1 fruit fly cellular context compared by ENCODE assay signal in genomic region chr3L:700160-700917, dm6.
TF ChIP-seq lines count a peak whose summit lies in the region.

No protein-coding gene starts in this region.

TF ChIP-seq in whole organism, embryonic, 481 proteins besides CTCF, POLR2A, EP300 and RAD21 (continued from another document and continues in another):
- TF ChIP-seq vvl (GFP tag; IDR thresholded peaks at IDR 0.05; lab: Robert Waterston, UW) (peak; percentile 77), nau (GFP tag; optimal IDR thresholded peaks at IDR 0.05; lab: Kevin White, UChicago) (peak; percentile 74), vfl (GFP tag; optimal IDR thresholded peaks at IDR 0.05; lab: Kevin White, UChicago) (peak; percentile 13), Rfx (GFP tag; IDR thresholded peaks at IDR 0.05; lab: Robert Waterston, UW) (peak; percentile 71), CG10267 (tag; optimal IDR thresholded peaks at IDR 0.05; lab: Kevin White, UChicago) (peak; percentile 44), CG6689 (GFP tag; IDR thresholded peaks at IDR 0.05; lab: Robert Waterston, UW) (0 out of 2 replicates have a peak, but pooled peaks have one; percentile 46), HmgZ (tag; optimal IDR thresholded peaks at IDR 0.05; lab: Kevin White, UChicago) (peak; percentile 71), CkIIα-i1 (GFP tag; IDR thresholded peaks at IDR 0.05; lab: Robert Waterston, UW) (no peak), CG32767 (GFP tag; IDR thresholded peaks at IDR 0.05; lab: Robert Waterston, UW) (no peak), CG10462 (GFP tag; optimal IDR thresholded peaks at IDR 0.05; lab: Kevin White, UChicago) (peak; percentile 20), sens-2 (GFP tag; IDR thresholded peaks at IDR 0.05; lab: Robert Waterston, UW) (0 out of 2 replicates have a peak, but pooled peaks have one; percentile 14), gfzf (GFP tag; optimal IDR thresholded peaks at IDR 0.05; lab: Kevin White, UChicago) (no peak), nom (GFP tag; optimal IDR thresholded peaks at IDR 0.05; lab: Kevin White, UChicago) (no peak), CG6854 (GFP tag; optimal IDR thresholded peaks at IDR 0.05; lab: Kevin White, UChicago) (peak; percentile 71), Meics (GFP tag; optimal IDR thresholded peaks at IDR 0.05; lab: Kevin White, UChicago) (peak; percentile 72), Dad (GFP tag; optimal IDR thresholded peaks at IDR 0.05; lab: Kevin White, UChicago) (no peak), unpg (GFP tag; optimal IDR thresholded peaks at IDR 0.05; lab: Kevin White, UChicago) (peak; percentile 86), esg (GFP tag; conservative IDR thresholded peaks at IDR 0.05; lab: Robert Waterston, UW) (peak; percentile 45; the same call in 1 of the 2 replicates), E2f1 (GFP tag; IDR thresholded peaks at IDR 0.05; lab: Robert Waterston, UW) (no peak), cad (GFP tag; optimal IDR thresholded peaks at IDR 0.05; lab: Kevin White, UChicago) (no peak), CG13287 (GFP tag; IDR thresholded peaks at IDR 0.05; lab: Robert Waterston, UW; ENCODE audit: partially characterized antibody) (no peak), CG6254 (GFP tag; optimal IDR thresholded peaks at IDR 0.05; lab: Kevin White, UChicago) (peak; percentile 60), CG1024 (GFP tag; IDR thresholded peaks at IDR 0.05; lab: Robert Waterston, UW) (no peak), twi (tag; optimal IDR thresholded peaks at IDR 0.05; lab: Kevin White, UChicago) (no peak), Aef1 (GFP tag; IDR thresholded peaks at IDR 0.05; lab: Robert Waterston, UW) (no peak), CG2712 (tag; optimal IDR thresholded peaks at IDR 0.05; lab: Kevin White, UChicago) (peak; percentile 69), stwl (tag; optimal IDR thresholded peaks at IDR 0.05; lab: Kevin White, UChicago) (no peak), Ets65A (GFP tag; lab: Kevin White, UChicago) (no peak), CG12942 (GFP tag; optimal IDR thresholded peaks at IDR 0.05; lab: Kevin White, UChicago) (peak; percentile 37), inv (GFP tag; IDR thresholded peaks at IDR 0.05; lab: Robert Waterston, UW; ENCODE audit: partially characterized antibody) (no peak), CG17829 (tag; optimal IDR thresholded peaks at IDR 0.05; lab: Kevin White, UChicago) (peak; percentile 44), az2 (GFP tag; optimal IDR thresholded peaks at IDR 0.05; lab: Kevin White, UChicago) (peak; percentile 42), Taf1 (GFP tag; IDR thresholded peaks at IDR 0.05; lab: Robert Waterston, UW) (0 out of 2 replicates have a peak, but pooled peaks have one; percentile 13), Fer3 (tag; optimal IDR thresholded peaks at IDR 0.05; lab: Kevin White, UChicago) (peak; percentile 66), Lpt (GFP tag; optimal IDR thresholded peaks at IDR 0.05; lab: Kevin White, UChicago) (no peak), Nf-YC (tag; optimal IDR thresholded peaks at IDR 0.05; lab: Kevin White, UChicago) (peak; percentile 48), CG10431 (GFP tag; optimal IDR thresholded peaks at IDR 0.05; lab: Kevin White, UChicago) (no peak), Gug (GFP tag; IDR thresholded peaks at IDR 0.05; lab: Robert Waterston, UW) (no peak), ttk (GFP tag; IDR thresholded peaks at IDR 0.05; lab: Robert Waterston, UW) (no peak), jing (GFP tag; optimal IDR thresholded peaks at IDR 0.05; lab: Kevin White, UChicago) (peak; percentile 5), ro (GFP tag; IDR thresholded peaks at IDR 0.05; lab: Robert Waterston, UW) (no peak), tin (GFP tag; optimal IDR thresholded peaks at IDR 0.05; lab: Kevin White, UChicago) (peak; percentile 38), sob (GFP tag; IDR thresholded peaks at IDR 0.05; lab: Robert Waterston, UW) (peak; percentile 46; the same call in 1 of the 2 replicates), crc (GFP tag; optimal IDR thresholded peaks at IDR 0.05; lab: Kevin White, UChicago) (peak; percentile 33), CG18619 (GFP tag; optimal IDR thresholded peaks at IDR 0.05; lab: Kevin White, UChicago) (peak; percentile 4), CG32532 (GFP tag; IDR thresholded peaks at IDR 0.05; lab: Robert Waterston, UW) (peak; percentile 62; the same call in 1 of the 2 replicates), CG17912 (GFP tag; optimal IDR thresholded peaks at IDR 0.05; lab: Kevin White, UChicago) (no peak), wek (GFP tag; optimal IDR thresholded peaks at IDR 0.05; lab: Kevin White, UChicago) (no peak), CG12071 (GFP tag; optimal IDR thresholded peaks at IDR 0.05; lab: Kevin White, UChicago) (peak; percentile 61), sc (optimal IDR thresholded peaks at IDR 0.05; lab: Kevin White, UChicago) (no peak), sc (GFP tag; optimal IDR thresholded peaks at IDR 0.05; lab: Kevin White, UChicago) (no peak), eve (GFP tag; optimal IDR thresholded peaks at IDR 0.05; lab: Kevin White, UChicago) (no peak), HLH4C (GFP tag; IDR thresholded peaks at IDR 0.05; lab: Robert Waterston, UW; ENCODE audit: partially characterized antibody) (no peak), NC2α (GFP tag; optimal IDR thresholded peaks at IDR 0.05; lab: Kevin White, UChicago) (no peak), ssp (GFP tag; IDR thresholded peaks at IDR 0.05; lab: Robert Waterston, UW) (no peak), chn (GFP tag; optimal IDR thresholded peaks at IDR 0.05; lab: Kevin White, UChicago) (no peak), CG18599 (GFP tag; optimal IDR thresholded peaks at IDR 0.05; lab: Kevin White, UChicago) (peak; percentile 75), CG9797 (GFP tag; optimal IDR thresholded peaks at IDR 0.05; lab: Kevin White, UChicago) (no peak), cas (GFP tag; IDR thresholded peaks at IDR 0.05; lab: Robert Waterston, UW) (no peak), CG4617 (GFP tag; optimal IDR thresholded peaks at IDR 0.05; lab: Kevin White, UChicago; ENCODE audit: borderline replicate concordance) (no peak), croc (GFP tag; conservative IDR thresholded peaks at IDR 0.05; lab: Robert Waterston, UW) (no peak), CG12104 (GFP tag; optimal IDR thresholded peaks at IDR 0.05; lab: Kevin White, UChicago) (peak; percentile 26), CG12769 (tag; optimal IDR thresholded peaks at IDR 0.05; lab: Kevin White, UChicago) (peak; percentile 66), Nf-YB (GFP tag; optimal IDR thresholded peaks at IDR 0.05; lab: Kevin White, UChicago) (peak; percentile 54), MTF-1 (GFP tag; optimal IDR thresholded peaks at IDR 0.05; lab: Kevin White, UChicago; ENCODE audit: borderline replicate concordance) (peak; percentile 40), knrl (GFP tag; IDR thresholded peaks at IDR 0.05; lab: Robert Waterston, UW; ENCODE audit: partially characterized antibody) (no peak), Bteb2 (GFP tag; optimal IDR thresholded peaks at IDR 0.05; lab: Kevin White, UChicago) (peak; percentile 1), Med (GFP tag; lab: Kevin White, UChicago) (peak; percentile 72), scrt (GFP tag; optimal IDR thresholded peaks at IDR 0.05; lab: Kevin White, UChicago) (peak; percentile 61), lmd (GFP tag; IDR thresholded peaks at IDR 0.05; lab: Robert Waterston, UW) (peak; percentile 40; the same call in 1 of the 2 replicates), Hr39 (optimal IDR thresholded peaks at IDR 0.05; lab: Kevin White, UChicago) (no peak), cg (GFP tag; optimal IDR thresholded peaks at IDR 0.05; lab: Kevin White, UChicago) (no peak), otp (GFP tag; IDR thresholded peaks at IDR 0.05; lab: Robert Waterston, UW) (peak; percentile 48; the same call in 1 of the 3 replicates), ab (GFP tag; optimal IDR thresholded peaks at IDR 0.05; lab: Kevin White, UChicago) (no peak), ATbp (GFP tag; optimal IDR thresholded peaks at IDR 0.05; lab: Kevin White, UChicago) (peak; percentile 65), CG33557 (GFP tag; optimal IDR thresholded peaks at IDR 0.05; lab: Kevin White, UChicago) (no peak), Dfd (GFP tag; optimal IDR thresholded peaks at IDR 0.05; lab: Kevin White, UChicago) (no peak), sna (GFP tag; IDR thresholded peaks at IDR 0.05; lab: Robert Waterston, UW; ENCODE audit: partially characterized antibody) (no peak), CG6683 (GFP tag; optimal IDR thresholded peaks at IDR 0.05; lab: Kevin White, UChicago) (no peak), CG1647 (GFP tag; optimal IDR thresholded peaks at IDR 0.05; lab: Kevin White, UChicago) (no peak), gt (GFP tag; IDR thresholded peaks at IDR 0.05; lab: Robert Waterston, UW) (no peak), Ada2b (GFP tag; IDR thresholded peaks at IDR 0.05; lab: Robert Waterston, UW) (peak; percentile 80), pho (GFP tag; optimal IDR thresholded peaks at IDR 0.05; lab: Kevin White, UChicago) (peak; percentile 53), CG8944 (GFP tag; optimal IDR thresholded peaks at IDR 0.05; lab: Kevin White, UChicago) (no peak), psq (GFP tag; optimal IDR thresholded peaks at IDR 0.05; lab: Kevin White, UChicago) (no peak), bab2 (GFP tag; optimal IDR thresholded peaks at IDR 0.05; lab: Kevin White, UChicago) (peak; percentile 7), ap (GFP tag; IDR thresholded peaks at IDR 0.05; lab: Robert Waterston, UW) (0 out of 2 replicates have a peak, but pooled peaks have one; percentile 19), CG15514 (GFP tag; optimal IDR thresholded peaks at IDR 0.05; lab: Kevin White, UChicago) (peak; percentile 50), Hsf (GFP tag; optimal IDR thresholded peaks at IDR 0.05; lab: Kevin White, UChicago) (peak; percentile 62), CG10147 (GFP tag; optimal IDR thresholded peaks at IDR 0.05; lab: Kevin White, UChicago) (peak; percentile 83), hth (optimal IDR thresholded peaks at IDR 0.05; lab: Kevin White, UChicago) (no peak), CG15011 (GFP tag; optimal IDR thresholded peaks at IDR 0.05; lab: Kevin White, UChicago) (peak; percentile 38), CG1602 (GFP tag; optimal IDR thresholded peaks at IDR 0.05; lab: Kevin White, UChicago) (peak; percentile 9), Six4 (GFP tag; optimal IDR thresholded peaks at IDR 0.05; lab: Kevin White, UChicago) (peak; percentile 55), Adf1 (GFP tag; IDR thresholded peaks at IDR 0.05; lab: Robert Waterston, UW) (peak; percentile 16; the same call in 1 of the 2 replicates), corto (GFP tag; optimal IDR thresholded peaks at IDR 0.05; lab: Kevin White, UChicago) (no peak), kay (GFP tag; optimal IDR thresholded peaks at IDR 0.05; lab: Kevin White, UChicago) (no peak), gcm (GFP tag; optimal IDR thresholded peaks at IDR 0.05; lab: Kevin White, UChicago) (peak; percentile 63), repo (GFP tag; optimal IDR thresholded peaks at IDR 0.05; lab: Kevin White, UChicago) (peak; percentile 9), hbn (GFP tag; IDR thresholded peaks at IDR 0.05; lab: Robert Waterston, UW; ENCODE audit: partially characterized antibody) (no peak), HLH54F (GFP tag; optimal IDR thresholded peaks at IDR 0.05; lab: Kevin White, UChicago) (no peak), br (optimal IDR thresholded peaks at IDR 0.05; lab: Kevin White, UChicago) (no peak), usp (GFP tag; optimal IDR thresholded peaks at IDR 0.05; lab: Kevin White, UChicago) (no peak), Lim3 (GFP tag; IDR thresholded peaks at IDR 0.05; lab: Robert Waterston, UW) (no peak), CG7271 (tag; optimal IDR thresholded peaks at IDR 0.05; lab: Kevin White, UChicago) (no peak), pzg (GFP tag; optimal IDR thresholded peaks at IDR 0.05; lab: Kevin White, UChicago) (no peak), CG8359 (GFP tag; optimal IDR thresholded peaks at IDR 0.05; lab: Kevin White, UChicago; ENCODE audit: borderline replicate concordance) (peak; percentile 28), CG17612 (GFP tag; IDR thresholded peaks at IDR 0.05; lab: Robert Waterston, UW) (no peak), tll (GFP tag; optimal IDR thresholded peaks at IDR 0.05; lab: Kevin White, UChicago) (no peak), ato (GFP tag; IDR thresholded peaks at IDR 0.05; lab: Robert Waterston, UW; ENCODE audit: partially characterized antibody) (no peak), BtbVII (GFP tag; optimal IDR thresholded peaks at IDR 0.05; lab: Kevin White, UChicago) (peak; percentile 71), fd102C (GFP tag; optimal IDR thresholded peaks at IDR 0.05; lab: Kevin White, UChicago) (no peak), Lhr (GFP tag; optimal IDR thresholded peaks at IDR 0.05; lab: Kevin White, UChicago) (peak; percentile 5), Sox102F (GFP tag; optimal IDR thresholded peaks at IDR 0.05; lab: Kevin White, UChicago) (peak; percentile 67), CG15696 (tag; optimal IDR thresholded peaks at IDR 0.05; lab: Kevin White, UChicago) (no peak), CG2129 (GFP tag; IDR thresholded peaks at IDR 0.05; lab: Robert Waterston, UW; ENCODE audit: partially characterized antibody) (no peak), jigr1 (GFP tag; IDR thresholded peaks at IDR 0.05; lab: Robert Waterston, UW) (no peak), CG12744 (GFP tag; optimal IDR thresholded peaks at IDR 0.05; lab: Kevin White, UChicago) (peak; percentile 9), so (GFP tag; IDR thresholded peaks at IDR 0.05; lab: Robert Waterston, UW) (peak; percentile 62; the same call in 1 of the 3 replicates), CG31365 (tag; optimal IDR thresholded peaks at IDR 0.05; lab: Kevin White, UChicago) (peak; percentile 42), CG8089 (GFP tag; optimal IDR thresholded peaks at IDR 0.05; lab: Kevin White, UChicago) (no peak), fd3F (GFP tag; optimal IDR thresholded peaks at IDR 0.05; lab: Kevin White, UChicago) (peak; percentile 34), trh (GFP tag; optimal IDR thresholded peaks at IDR 0.05; lab: Kevin White, UChicago) (no peak), Hand (GFP tag; optimal IDR thresholded peaks at IDR 0.05; lab: Kevin White, UChicago) (peak; percentile 67), Hr3 (GFP tag; optimal IDR thresholded peaks at IDR 0.05; lab: Kevin White, UChicago) (no peak), sima (GFP tag; optimal IDR thresholded peaks at IDR 0.05; lab: Kevin White, UChicago) (no peak), CG11398 (GFP tag; optimal IDR thresholded peaks at IDR 0.05; lab: Kevin White, UChicago) (no peak), CG3163 (GFP tag; optimal IDR thresholded peaks at IDR 0.05; lab: Kevin White, UChicago) (no peak), Myb (GFP tag; optimal IDR thresholded peaks at IDR 0.05; lab: Kevin White, UChicago) (no peak), Scr (GFP tag; IDR thresholded peaks at IDR 0.05; lab: Robert Waterston, UW; ENCODE audit: partially characterized antibody) (no peak), HHEX (GFP tag; optimal IDR thresholded peaks at IDR 0.05; lab: Kevin White, UChicago) (peak; percentile 61), disco-r (GFP tag; optimal IDR thresholded peaks at IDR 0.05; lab: Kevin White, UChicago) (no peak), bowl (GFP tag; IDR thresholded peaks at IDR 0.05; lab: Robert Waterston, UW) (no peak)
